Worm (Caenorhabditis elegans) whole organism, late embryonic: Measurements from ENCODE around the gene T24C4.3.

Experiments
- F13H6.1 ChIP-seq: sonication (generic microtip); optimal IDR thresholded peaks from 2 replicates; lab custom pipeline; 2016; ENCODE audit warnings: missing genetic modification characterization, missing compliant biosample characterization
- Y22D7AL.16 ChIP-seq: sonication (generic microtip); optimal IDR thresholded peaks from 2 replicates; lab custom pipeline; 2016; ENCODE audit warnings: missing genetic modification characterization, missing compliant biosample characterization
- ama-1 ChIP-seq: fragments of 150-350 bp; optimal IDR thresholded peaks from 2 replicates; lab custom pipeline; 2014
- ceh-30 ChIP-seq: fragments of 150-350 bp; optimal IDR thresholded peaks from 2 replicates; lab custom pipeline; 2014; ENCODE audit warnings: missing biosample characterization, missing genetic modification characterization
- ceh-31 ChIP-seq: sonication (generic microtip); optimal IDR thresholded peaks from 2 replicates; lab custom pipeline; 2016; ENCODE audit warnings: missing genetic modification characterization, missing compliant biosample characterization
- ceh-6 ChIP-seq: fragments of 200-800 bp; sonication (Bioruptor generic); optimal IDR thresholded peaks from 2 replicates; lab custom pipeline; 2018; ENCODE audit warnings: mild to moderate bottlenecking, missing genetic modification characterization, missing compliant biosample characterization
- ceh-9 ChIP-seq: sonication (generic microtip); optimal IDR thresholded peaks from 2 replicates; lab custom pipeline; 2016; ENCODE audit warnings: mild to moderate bottlenecking, missing genetic modification characterization, inconsistent platforms, missing compliant biosample characterization
- gmeb-2 ChIP-seq: sonication (generic microtip); optimal IDR thresholded peaks from 2 replicates; lab custom pipeline; 2016; ENCODE audit warnings: missing genetic modification characterization, inconsistent platforms, missing compliant biosample characterization
- pat-9 ChIP-seq: fragments of 200-800 bp; sonication (Bioruptor generic); optimal IDR thresholded peaks from 2 replicates; lab custom pipeline; 2018; ENCODE audit warnings: mild to moderate bottlenecking, missing genetic modification characterization, moderate library complexity, missing compliant biosample characterization
- pros-1 ChIP-seq: fragments of 150-350 bp; optimal IDR thresholded peaks from 2 replicates; lab custom pipeline; 2014; ENCODE audit warnings: missing biosample characterization, missing genetic modification reagents, missing genetic modification characterization
- ref-2 ChIP-seq: sonication (generic microtip); optimal IDR thresholded peaks from 2 replicates; lab custom pipeline; 2016; ENCODE audit warnings: missing genetic modification characterization, missing compliant biosample characterization

DNA sequence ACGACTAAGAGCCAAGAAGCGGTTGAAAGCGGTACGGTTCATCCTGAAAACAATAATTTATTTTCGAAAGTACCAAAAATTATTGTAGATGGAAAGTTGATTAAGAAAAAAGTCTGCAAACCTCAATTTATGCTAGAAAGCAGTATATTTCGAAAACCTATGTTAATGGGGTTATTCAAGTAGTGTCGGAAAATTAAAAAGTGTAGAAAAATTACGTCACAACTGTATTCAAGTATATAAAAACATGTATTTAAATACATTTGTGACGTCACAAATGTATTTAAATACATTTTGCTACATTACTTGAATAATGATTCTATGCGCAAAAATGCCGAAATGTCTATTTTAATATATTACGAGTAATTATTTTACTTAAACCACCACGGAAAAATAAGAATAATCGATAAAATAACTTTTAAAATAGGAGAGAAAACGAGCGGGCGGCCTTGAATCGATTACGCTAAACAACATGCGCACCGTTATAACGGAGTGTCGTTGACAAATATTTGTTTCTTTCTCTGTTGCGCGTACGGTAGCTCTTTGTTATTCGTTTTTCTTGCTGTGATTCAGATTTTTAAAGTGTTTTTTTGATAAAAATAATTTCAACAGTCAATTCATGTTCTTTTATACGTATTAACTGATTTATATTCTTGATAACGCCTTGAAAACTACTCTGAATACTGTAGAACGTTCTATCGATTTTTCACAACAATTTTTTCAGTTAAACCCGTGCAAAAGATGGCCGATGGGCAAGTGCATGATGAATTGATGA, 38.5 kb upstream of the T24C4.3 start, which contains the start of the genes F23H11.5 and bra-2:
- TF ChIP-seq pros-1 (no peak), ceh-6 (GFP tag; lab: Kevin White, UChicago) (no peak), ceh-31 (tag; lab: Kevin White, UChicago) (no peak), Y22D7AL.16 (tag; lab: Kevin White, UChicago) (no peak), pat-9 (no peak), ceh-30 (tag; lab: Kevin White, UChicago) (no peak), ref-2 (tag; lab: Kevin White, UChicago) (no peak), ceh-9 (tag; lab: Kevin White, UChicago) (no peak), gmeb-2 (tag; lab: Kevin White, UChicago) (no peak), F13H6.1 (no peak), ama-1 (lab: Kevin White, UChicago) (no peak)
